Worm (Caenorhabditis elegans) whole organism, L1 larva: ENCODE data around the gene nish-1.

Experiments
- C04F5.9 ChIP-seq: sonication (generic microtip); optimal IDR thresholded peaks from 2 replicates; lab custom pipeline; 2016; ENCODE audit warnings: missing genetic modification characterization, missing compliant biosample characterization
- C34B4.2 ChIP-seq: sonication (generic microtip); optimal IDR thresholded peaks from 2 replicates; lab custom pipeline; 2017; ENCODE audit warnings: mild to moderate bottlenecking, missing genetic modification characterization, missing compliant biosample characterization
- Y116A8C.19 ChIP-seq: sonication (generic microtip); optimal IDR thresholded peaks from 2 replicates; lab custom pipeline; 2016; ENCODE audit warnings: missing compliant biosample characterization, missing genetic modification characterization, borderline replicate concordance
- blmp-1 ChIP-seq: fragments of 150-350 bp; optimal IDR thresholded peaks from 2 replicates; lab custom pipeline; 2014; ENCODE audit warnings: missing biosample characterization, missing genetic modification characterization
- ceh-8 ChIP-seq: fragments of 200-800 bp; sonication (Bioruptor generic); optimal IDR thresholded peaks from 2 replicates; lab custom pipeline; 2018; ENCODE audit warnings: mild to moderate bottlenecking, missing genetic modification characterization, moderate library complexity, missing compliant biosample characterization
- ceh-88 ChIP-seq: fragments of 200-800 bp; sonication (Bioruptor generic); IDR thresholded peaks from 2 replicates; pipeline ENCODE4 v1.3.6; 2022; ENCODE audit warnings: missing genetic modification characterization, missing compliant biosample characterization
- ceh-90 ChIP-seq: sonication (generic microtip); optimal IDR thresholded peaks from 2 replicates; lab custom pipeline; 2016; ENCODE audit warnings: missing genetic modification characterization, missing compliant biosample characterization
- dpl-1 ChIP-seq, 3 experiments: fragments of 150-350 bp in 2 of 3; sonication (generic microtip) in 1 of 3; optimal IDR thresholded peaks; 2 replicates each; lab custom pipeline; 2014 to 2017; ENCODE audit warnings: missing biosample characterization in 3 of 3, missing genetic modification characterization in 3 of 3, missing genetic modification reagents in 3 of 3
- dsc-1 ChIP-seq: sonication (generic microtip); optimal IDR thresholded peaks from 2 replicates; lab custom pipeline; 2016; ENCODE audit warnings: mild to moderate bottlenecking, missing genetic modification characterization, missing compliant biosample characterization
- efl-1 ChIP-seq, 4 experiments: fragments of 150-350 bp; optimal IDR thresholded peaks in 3 of 4; peaks in 1 of 4; 1 replicate in 1 of 4; 2 replicates in 3 of 4; lab custom pipeline; 2014; ENCODE audit warnings: missing biosample characterization in 2 of 4, missing genetic modification characterization in 2 of 4, missing genetic modification reagents in 2 of 4
- egl-13 ChIP-seq: sonication (generic microtip); optimal IDR thresholded peaks from 2 replicates; lab custom pipeline; 2016; ENCODE audit warnings: missing genotype, missing genetic modification reagents, missing genetic modification characterization, missing compliant biosample characterization
- elt-2 ChIP-seq: sonication (generic microtip); optimal IDR thresholded peaks from 2 replicates; lab custom pipeline; 2016; ENCODE audit warnings: missing genetic modification characterization, mild to moderate bottlenecking, inconsistent platforms, missing compliant biosample characterization, missing genetic modification reagents
- elt-3 ChIP-seq, 6 experiments: fragments of 150-350 bp in 1 of 6; sonication (generic microtip); optimal IDR thresholded peaks; 2 replicates each; lab custom pipeline; 2017 to 2018; ENCODE audit warnings: missing biosample characterization in 6 of 6, missing genetic modification characterization in 6 of 6, inconsistent platforms in 1 of 6
- ets-5 ChIP-seq: fragments of 200-800 bp; sonication (Bioruptor generic); IDR thresholded peaks from 2 replicates; pipeline ENCODE4 v1.3.6; 2022; ENCODE audit warnings: missing genetic modification characterization, missing compliant biosample characterization
- fkh-10 ChIP-seq: sonication (generic microtip); optimal IDR thresholded peaks from 2 replicates; lab custom pipeline; 2017; ENCODE audit warnings: missing biosample characterization, missing genetic modification reagents, missing genetic modification characterization
- grh-1 ChIP-seq: fragments of 200-800 bp; sonication (Bioruptor generic); IDR thresholded peaks from 2 replicates; pipeline ENCODE4 v1.3.6; 2022; ENCODE audit warnings: missing genetic modification reagents, missing genetic modification characterization, missing compliant biosample characterization
- hlh-4 ChIP-seq: sonication (generic microtip); optimal IDR thresholded peaks from 2 replicates; lab custom pipeline; 2016; ENCODE audit warnings: mild to moderate bottlenecking, missing genetic modification characterization, missing compliant biosample characterization
- hpl-2 ChIP-seq: fragments of 150-350 bp; optimal IDR thresholded peaks from 2 replicates; lab custom pipeline; 2014; ENCODE audit warnings: missing biosample characterization, missing genetic modification reagents, missing genetic modification characterization
- lin-14 ChIP-seq: fragments of 200-800 bp; sonication (Bioruptor generic); optimal IDR thresholded peaks from 2 replicates; lab custom pipeline; 2018; ENCODE audit warnings: mild to moderate bottlenecking, missing genetic modification characterization, moderate library complexity, missing compliant biosample characterization
- lin-35 ChIP-seq, 2 experiments: fragments of 150-350 bp; optimal IDR thresholded peaks; 2 replicates each; lab custom pipeline; 2014; ENCODE audit warnings: missing biosample characterization in 2 of 2, missing genetic modification characterization in 2 of 2, missing genetic modification reagents in 2 of 2
- lir-3 ChIP-seq: sonication (generic microtip); optimal IDR thresholded peaks from 2 replicates; lab custom pipeline; 2016; ENCODE audit warnings: mild to moderate bottlenecking, missing genetic modification characterization, moderate library complexity, missing compliant biosample characterization; ENCODE audit not compliant: poor library complexity
- mab-9 ChIP-seq: fragments of 200-800 bp; sonication (Bioruptor generic); IDR thresholded peaks from 2 replicates; pipeline ENCODE4 v1.3.6; 2022; ENCODE audit warnings: missing genetic modification reagents, missing genetic modification characterization, missing compliant biosample characterization
- mef-2 ChIP-seq: fragments of 150-350 bp; optimal IDR thresholded peaks from 2 replicates; lab custom pipeline; 2014; ENCODE audit warnings: missing biosample characterization, missing genetic modification characterization
- nhr-19 ChIP-seq: fragments of 200-800 bp; sonication (Bioruptor generic); conservative IDR thresholded peaks from 2 replicates; pipeline ENCODE4 v1.3.6; 2022; ENCODE audit warnings: missing genetic modification characterization, missing compliant biosample characterization
- nhr-20 ChIP-seq: sonication (generic microtip); optimal IDR thresholded peaks from 2 replicates; lab custom pipeline; 2016; ENCODE audit warnings: mild to moderate bottlenecking, missing genetic modification characterization, missing compliant biosample characterization
- nhr-237 ChIP-seq: fragments of 150-350 bp; optimal IDR thresholded peaks from 2 replicates; lab custom pipeline; 2014; ENCODE audit warnings: missing biosample characterization, missing genetic modification characterization
- nhr-28 ChIP-seq: fragments of 150-350 bp; optimal IDR thresholded peaks from 2 replicates; lab custom pipeline; 2014; ENCODE audit warnings: missing biosample characterization, missing genetic modification characterization
- nhr-47 ChIP-seq: sonication (generic microtip); optimal IDR thresholded peaks from 2 replicates; lab custom pipeline; 2016; ENCODE audit warnings: mild to moderate bottlenecking, missing genetic modification characterization, moderate library complexity, missing compliant biosample characterization
- nhr-71 ChIP-seq: sonication (generic microtip); optimal IDR thresholded peaks from 2 replicates; lab custom pipeline; 2016; ENCODE audit warnings: mild to moderate bottlenecking, missing genetic modification characterization, moderate library complexity, missing compliant biosample characterization
- nhr-77 ChIP-seq: fragments of 150-350 bp; optimal IDR thresholded peaks from 2 replicates; lab custom pipeline; 2014; ENCODE audit warnings: missing biosample characterization, missing genetic modification characterization
- nhr-85 ChIP-seq: sonication (generic microtip); peaks from one replicate; lab custom pipeline; 2016; ENCODE audit warnings: missing genetic modification characterization, inconsistent platforms, missing compliant biosample characterization
- pax-3 ChIP-seq: fragments of 200-800 bp; sonication (Bioruptor generic); optimal IDR thresholded peaks from 2 replicates; lab custom pipeline; 2018; ENCODE audit warnings: mild to moderate bottlenecking, missing genetic modification characterization, moderate library complexity, missing compliant biosample characterization
- snpc-4 ChIP-seq: fragments of 150-350 bp; optimal IDR thresholded peaks from 2 replicates; lab custom pipeline; 2014; ENCODE audit warnings: missing biosample characterization, missing genetic modification characterization
- sox-4 ChIP-seq: sonication (generic microtip); optimal IDR thresholded peaks from 2 replicates; lab custom pipeline; 2016; ENCODE audit warnings: missing genetic modification characterization, missing compliant biosample characterization
- tbx-2 ChIP-seq: sonication (generic microtip); optimal IDR thresholded peaks from 2 replicates; lab custom pipeline; 2016; ENCODE audit warnings: missing genetic modification characterization, missing compliant biosample characterization
- tlp-1 ChIP-seq: fragments of 150-350 bp; optimal IDR thresholded peaks from 2 replicates; lab custom pipeline; 2014; ENCODE audit warnings: missing biosample characterization, missing genetic modification characterization
- unc-62 ChIP-seq: fragments of 150-350 bp; optimal IDR thresholded peaks from 2 replicates; lab custom pipeline; 2014; ENCODE audit warnings: missing biosample characterization, missing genetic modification reagents, missing genetic modification characterization
- vab-15 ChIP-seq: sonication (generic microtip); optimal IDR thresholded peaks from 2 replicates; lab custom pipeline; 2017; ENCODE audit warnings: missing genotype, mild to moderate bottlenecking, missing genetic modification characterization, missing compliant biosample characterization
- zip-4 ChIP-seq: fragments of 200-800 bp; sonication (Bioruptor generic); optimal IDR thresholded peaks from 2 replicates; lab custom pipeline; 2018; ENCODE audit warnings: mild to moderate bottlenecking, missing genetic modification characterization, moderate library complexity, missing compliant biosample characterization
- ztf-11 ChIP-seq, 2 experiments: sonication (generic microtip); optimal IDR thresholded peaks; 2 replicates each; lab custom pipeline; 2016 to 2017; ENCODE audit warnings: missing genetic modification characterization in 2 of 2, missing biosample characterization in 1 of 2, missing compliant biosample characterization in 1 of 2

Gene nish-1

ce11 chrIV:10898160-10898559 lies 34.0 kb downstream of the nish-1 start:
- TF ChIP-seq hlh-4, result no peak
- no peak for TF ChIP-seq lin-14
- TF ChIP-seq ztf-11 (tag; optimal IDR thresholded peaks at IDR 0.05; lab: Kevin White, UChicago), result no peak
- TF ChIP-seq ceh-90, result no peak
- no peak for TF ChIP-seq blmp-1 (tag; lab: Kevin White, UChicago)
- TF ChIP-seq tbx-2 (tag; lab: Kevin White, UChicago), result no peak
- no peak for TF ChIP-seq dsc-1 (tag; lab: Kevin White, UChicago)
- no peak for TF ChIP-seq nhr-28
- no peak for TF ChIP-seq nhr-85
- no peak for TF ChIP-seq C04F5.9 (tag; lab: Kevin White, UChicago)
- no peak for TF ChIP-seq sox-4

- TF ChIP-seq Y116A8C.19 (tag; lab: Kevin White, UChicago), result no peak
Measured at ce11 chrIV:10899091-10899490, 35.0 kb downstream of the nish-1 start, which contains the start of the genes F13E9.9 and F13E9.19. Gene F13E9.9, minus strand, starts transcription at chrIV:10899191. Gene F13E9.19, plus strand, starts transcription at chrIV:10899406.

ce11 chrIV:10900083-10900482 lies 36.0 kb downstream of the nish-1 start, which contains the start of gene srlf-30:
Gene srlf-30, plus strand, starts transcription at chrIV:10900383.
- no peak for TF ChIP-seq mef-2 (tag; lab: Kevin White, UChicago)
- TF ChIP-seq vab-15, result no peak
- no peak for TF ChIP-seq efl-1 (optimal IDR thresholded peaks at IDR 0.05; lab: Kevin White, UChicago)
- no peak for TF ChIP-seq efl-1 (GFP tag; optimal IDR thresholded peaks at IDR 0.05 in 1 of 2; lab: Kevin White, UChicago)
- TF ChIP-seq C04F5.9 (tag; lab: Kevin White, UChicago), result no peak
- no peak for TF ChIP-seq pax-3 (tag; lab: Kevin White, UChicago)
- no peak for TF ChIP-seq nhr-47 (tag; lab: Kevin White, UChicago)
- no peak for TF ChIP-seq fkh-10
- no peak for TF ChIP-seq ets-5 (GFP tag; lab: Robert Waterston, UW)
- no peak for TF ChIP-seq tlp-1 (tag; lab: Kevin White, UChicago)
- no peak for TF ChIP-seq nhr-71 (tag; lab: Kevin White, UChicago)

ce11 chrIV:10902476-10902875 lies 38.3 kb downstream of the nish-1 start:
- TF ChIP-seq ceh-90 (no peak), unc-62 (GFP tag; lab: Kevin White, UChicago) (no peak), lir-3 (no peak), blmp-1 (tag; lab: Kevin White, UChicago) (no peak), sox-4 (no peak), tlp-1 (tag; lab: Kevin White, UChicago) (no peak), snpc-4 (tag; lab: Kevin White, UChicago) (no peak), mab-9 (GFP tag; lab: Robert Waterston, UW) (no peak), lin-35 (GFP tag; optimal IDR thresholded peaks at IDR 0.05; lab: Kevin White, UChicago) (no peak), hpl-2 (GFP tag; lab: Kevin White, UChicago) (no peak), grh-1 (GFP tag; lab: Robert Waterston, UW) (no peak), dpl-1 (GFP tag; optimal IDR thresholded peaks at IDR 0.05; lab: Kevin White, UChicago) (no peak), fkh-10 (no peak), nhr-77 (no peak), ceh-88 (GFP tag; lab: Robert Waterston, UW) (no peak), C34B4.2 (no peak), vab-15 (no peak), nhr-20 (tag; lab: Kevin White, UChicago) (no peak), egl-13 (tag; lab: Kevin White, UChicago) (no peak)

ce11 chrIV:10904282-10904681 lies 40.2 kb downstream of the nish-1 start, which contains the start of gene ZK596.3:
Gene ZK596.3, minus strand, starts transcription at chrIV:10904382.
- TF ChIP-seq elt-2 (no peak), ztf-11 (tag; optimal IDR thresholded peaks at IDR 0.05; lab: Kevin White, UChicago) (no peak), nhr-28 (no peak), nhr-237 (tag; lab: Kevin White, UChicago) (no peak), ceh-8 (no peak), zip-4 (GFP tag; lab: Kevin White, UChicago) (no peak), nhr-47 (tag; lab: Kevin White, UChicago) (no peak), nhr-19 (no peak), tbx-2 (tag; lab: Kevin White, UChicago) (no peak), efl-1 (optimal IDR thresholded peaks at IDR 0.05; lab: Kevin White, UChicago) (no peak), efl-1 (GFP tag; optimal IDR thresholded peaks at IDR 0.05 in 1 of 2; lab: Kevin White, UChicago) (no peak), mef-2 (tag; lab: Kevin White, UChicago) (no peak), elt-3 (tag; optimal IDR thresholded peaks at IDR 0.05; lab: Kevin White, UChicago) (no peak)
- TF ChIP-seq, all 84 proteins: peak for 0
